Worm (Caenorhabditis elegans): ENCODE data around the gene clec-83.
A peak's percentile ranks its signal among the peaks of the same experiment; 100 is the strongest.

Gene clec-83

ce11 chrIV:2808154-2808553 is 33.1 kb downstream of the clec-83 start (continued):
- TF ChIP-seq nfya-1 (tag; optimal IDR thresholded peaks at IDR 0.05; ENCODE audit: borderline replicate concordance, insufficient read depth): no peak
- no peak for TF ChIP-seq Y79H2A.3 (GFP tag; conservative IDR thresholded peaks at IDR 0.05)
- no peak for TF ChIP-seq madf-8 (GFP tag; conservative IDR thresholded peaks at IDR 0.05)
- TF ChIP-seq xnd-1 (tag; optimal IDR thresholded peaks at IDR 0.05): no peak
- TF ChIP-seq lsy-27 (tag; optimal IDR thresholded peaks at IDR 0.05; ENCODE audit: borderline replicate concordance, insufficient read depth): no peak
- no peak for TF ChIP-seq zim-3 (tag; optimal IDR thresholded peaks at IDR 0.05)
- peak; percentile 13; the same call in 1 of the 2 replicates for TF ChIP-seq ztf-28 (GFP tag; IDR thresholded peaks at IDR 0.05)
- TF ChIP-seq B0035.1 (tag; optimal IDR thresholded peaks at IDR 0.05): no peak
- TF ChIP-seq hmg-20 (GFP tag; IDR thresholded peaks at IDR 0.05): no peak
- no peak for TF ChIP-seq K11D2.4 (GFP tag; IDR thresholded peaks at IDR 0.05)
- TF ChIP-seq hlh-12 (tag; optimal IDR thresholded peaks at IDR 0.05): no peak
- TF ChIP-seq F55B11.4 (tag; optimal IDR thresholded peaks at IDR 0.05; ENCODE audit: borderline replicate concordance, insufficient read depth): no peak
- 0 out of 2 replicates have a peak, but pooled peaks have one; percentile 29 for TF ChIP-seq Y56A3A.18 (GFP tag; IDR thresholded peaks at IDR 0.05)
- no peak for TF ChIP-seq dpff-1 (tag; optimal IDR thresholded peaks at IDR 0.05)
- TF ChIP-seq ekl-4 (GFP tag; IDR thresholded peaks at IDR 0.05): no peak
- no peak for TF ChIP-seq F57C9.4 (tag; optimal IDR thresholded peaks at IDR 0.05)
- no peak for TF ChIP-seq ztf-6 (GFP tag; IDR thresholded peaks at IDR 0.05)
- TF ChIP-seq F39B2.1 (GFP tag; IDR thresholded peaks at IDR 0.05): no peak
- TF ChIP-seq F22D6.2 (tag; optimal IDR thresholded peaks at IDR 0.05): no peak
- peak; percentile 59 for TF ChIP-seq hmg-1.2 (GFP tag; IDR thresholded peaks at IDR 0.05)
- TF ChIP-seq unc-62 (GFP tag; optimal IDR thresholded peaks at IDR 0.05): no peak
- TF ChIP-seq ceh-91 (GFP tag; IDR thresholded peaks at IDR 0.05): no peak
- 0 out of 2 replicates have a peak, but pooled peaks have one; percentile 26 for TF ChIP-seq attf-3 (GFP tag; conservative IDR thresholded peaks at IDR 0.05)
- TF ChIP-seq lir-1 (GFP tag; conservative IDR thresholded peaks at IDR 0.05): no peak
- TF ChIP-seq him-1 (tag; optimal IDR thresholded peaks at IDR 0.05): no peak
- no peak for TF ChIP-seq lin-54 (GFP tag; optimal IDR thresholded peaks at IDR 0.05)
- TF ChIP-seq B0261.1 (tag; optimal IDR thresholded peaks at IDR 0.05): peak; percentile 70
- TF ChIP-seq C06A6.2 (GFP tag; conservative IDR thresholded peaks at IDR 0.05): no peak
- no peak for TF ChIP-seq ceh-40 (GFP tag; IDR thresholded peaks at IDR 0.05)
- peak; percentile 17 for TF ChIP-seq ztf-18 (tag; optimal IDR thresholded peaks at IDR 0.05)

- TF ChIP-seq snpc-1.3 (tag; optimal IDR thresholded peaks at IDR 0.05; ENCODE audit: insufficient read depth) (peak; percentile 81), ztf-6 (GFP tag; IDR thresholded peaks at IDR 0.05) (no peak), sdz-38 (tag; optimal IDR thresholded peaks at IDR 0.05) (peak; percentile 43), sptf-2 (GFP tag; optimal IDR thresholded peaks at IDR 0.05) (peak; percentile 84), snpc-3.4 (tag; optimal IDR thresholded peaks at IDR 0.05) (peak; percentile 56), T07F8.4 (tag; optimal IDR thresholded peaks at IDR 0.05) (peak; percentile 76), rcor-1 (GFP tag; IDR thresholded peaks at IDR 0.05) (peak; percentile 66), K11D2.4 (GFP tag; IDR thresholded peaks at IDR 0.05) (peak; percentile 56; the same call in 1 of the 2 replicates), ZK185.1 (tag; optimal IDR thresholded peaks at IDR 0.05; ENCODE audit: poor library complexity, severe bottlenecking) (peak; percentile 83), F23B12.7 (tag; optimal IDR thresholded peaks at IDR 0.05; ENCODE audit: insufficient read depth) (peak; percentile 80), attf-3 (GFP tag; conservative IDR thresholded peaks at IDR 0.05) (peak; percentile 56), B0035.1 (tag; optimal IDR thresholded peaks at IDR 0.05) (peak; percentile 50), F33H1.4 (GFP tag; IDR thresholded peaks at IDR 0.05) (peak; percentile 46), madf-10 (tag; optimal IDR thresholded peaks at IDR 0.05) (peak; percentile 86), let-526 (GFP tag; IDR thresholded peaks at IDR 0.05) (no peak), cebp-1 (GFP tag; IDR thresholded peaks at IDR 0.05) (no peak), cebp-1 (tag; optimal IDR thresholded peaks at IDR 0.05) (peak; percentile 74), dpff-1 (tag; optimal IDR thresholded peaks at IDR 0.05) (no peak), hlh-12 (tag; optimal IDR thresholded peaks at IDR 0.05) (peak; percentile 20), ztf-3 (GFP tag; optimal IDR thresholded peaks at IDR 0.05) (peak; percentile 24), T26A5.8 (tag; optimal IDR thresholded peaks at IDR 0.05) (peak; percentile 48), lin-26 (GFP tag; IDR thresholded peaks at IDR 0.05) (peak; percentile 92), lir-1 (GFP tag; conservative IDR thresholded peaks at IDR 0.05) (0 out of 2 replicates have a peak, but pooled peaks have one; percentile 15), rec-8 (tag; optimal IDR thresholded peaks at IDR 0.05) (peak; percentile 62 to 84), madf-8 (GFP tag; conservative IDR thresholded peaks at IDR 0.05) (no peak; the same call in 1 of the 2 replicates)
Measured at ce11 chrIV:2805525-2805924, 35.7 kb downstream of the clec-83 start, which contains the start of gene Y54G2A.45. Gene Y54G2A.45 (plus strand): TSS chrIV:2805857.
